Fruit fly (Drosophila melanogaster) whole organism, adult: ENCODE results near the gene Gr32a.

Source experiments
- CG11617 ChIP-seq: fragments of 200-800 bp; sonication (Bioruptor generic); optimal IDR thresholded peaks from 2 replicates; lab custom pipeline; 2017; ENCODE audit warnings: mild to moderate bottlenecking, missing biosample characterization, missing genetic modification reagents, missing genetic modification characterization
- CG12768 ChIP-seq: fragments of 200-800 bp; sonication (Bioruptor generic); optimal IDR thresholded peaks from 2 replicates; lab custom pipeline; 2017; ENCODE audit warnings: missing biosample characterization, missing genetic modification characterization, mild to moderate bottlenecking, moderate library complexity, missing genetic modification reagents
- CG14711 ChIP-seq: fragments of 200-800 bp; sonication (Bioruptor generic); optimal IDR thresholded peaks from 2 replicates; lab custom pipeline; 2018; ENCODE audit warnings: missing biosample characterization, mild to moderate bottlenecking, missing genetic modification characterization, moderate library complexity
- CG1620 ChIP-seq: fragments of 200-800 bp; sonication (Bioruptor generic); optimal IDR thresholded peaks from 2 replicates; lab custom pipeline; 2016; ENCODE audit warnings: missing biosample characterization, missing genetic modification characterization
- CG33017 ChIP-seq: fragments of 200-800 bp; sonication (Bioruptor generic); optimal IDR thresholded peaks from 2 replicates; lab custom pipeline; 2018; ENCODE audit warnings: missing biosample characterization, mild to moderate bottlenecking, missing genetic modification characterization, moderate library complexity
- CG5204 ChIP-seq: fragments of 200-800 bp; sonication (Bioruptor generic); optimal IDR thresholded peaks from 2 replicates; lab custom pipeline; 2016; ENCODE audit warnings: missing biosample characterization, missing genetic modification characterization
- CG7045 ChIP-seq: fragments of 200-800 bp; sonication (Bioruptor generic); optimal IDR thresholded peaks from 2 replicates; lab custom pipeline; 2017; ENCODE audit warnings: missing biosample characterization, mild to moderate bottlenecking, missing genetic modification characterization
- CG7101 ChIP-seq: fragments of 200-800 bp; sonication (Bioruptor generic); optimal IDR thresholded peaks from 2 replicates; lab custom pipeline; 2018; ENCODE audit warnings: missing biosample characterization, mild to moderate bottlenecking, missing genetic modification characterization, moderate library complexity
- Clk ChIP-seq: fragments of 200-800 bp; sonication (Bioruptor generic); optimal IDR thresholded peaks from 2 replicates; lab custom pipeline; 2017; ENCODE audit warnings: missing biosample characterization, missing genetic modification characterization
- Crg-1 ChIP-seq: fragments of 200-800 bp; sonication (Bioruptor generic); optimal IDR thresholded peaks from 2 replicates; lab custom pipeline; 2016; ENCODE audit warnings: missing biosample characterization, missing genetic modification characterization
- Hr96 ChIP-seq: fragments of 200-800 bp; sonication (Bioruptor generic); optimal IDR thresholded peaks from 2 replicates; lab custom pipeline; 2016; ENCODE audit warnings: missing biosample characterization, missing genetic modification characterization
- Mnt ChIP-seq: fragments of 200-800 bp; sonication (Bioruptor generic); optimal IDR thresholded peaks from 2 replicates; lab custom pipeline; 2016; ENCODE audit warnings: missing biosample characterization, mild to moderate bottlenecking, missing genetic modification characterization
- bab1 ChIP-seq: fragments of 200-800 bp; sonication (Bioruptor generic); optimal IDR thresholded peaks from 3 replicates; lab custom pipeline; 2019; ENCODE audit warnings: missing biosample characterization, mild to moderate bottlenecking, missing genetic modification characterization, moderate library complexity
- cic ChIP-seq: fragments of 200-800 bp; sonication (Bioruptor generic); optimal IDR thresholded peaks from 2 replicates; lab custom pipeline; 2017; ENCODE audit warnings: missing biosample characterization, mild to moderate bottlenecking, missing genetic modification characterization, moderate library complexity
- cnc ChIP-seq, 2 experiments: fragments of >200 bp; optimal IDR thresholded peaks; 2 replicates each; lab custom pipeline; 2017
- kay ChIP-seq: fragments of 200-800 bp; sonication (Bioruptor generic); peaks from one replicate; lab custom pipeline; 2016; ENCODE audit warnings: missing biosample characterization, missing genetic modification characterization, borderline replicate concordance
- ovo ChIP-seq: fragments of 200-800 bp; sonication (Bioruptor generic); optimal IDR thresholded peaks from 2 replicates; lab custom pipeline; 2016; ENCODE audit warnings: missing biosample characterization, missing genetic modification characterization
- pad ChIP-seq: fragments of 200-800 bp; sonication (Bioruptor generic); optimal IDR thresholded peaks from 3 replicates; lab custom pipeline; 2017; ENCODE audit warnings: missing biosample characterization, missing genetic modification characterization, mild to moderate bottlenecking, moderate library complexity, missing genetic modification reagents
- tj ChIP-seq: fragments of 200-800 bp; sonication (Bioruptor generic); optimal IDR thresholded peaks from 3 replicates; lab custom pipeline; 2017; ENCODE audit warnings: missing biosample characterization, mild to moderate bottlenecking, missing genetic modification characterization, moderate library complexity
- toe ChIP-seq: fragments of 200-800 bp; sonication (Bioruptor generic); optimal IDR thresholded peaks from 2 replicates; lab custom pipeline; 2016; ENCODE audit warnings: missing biosample characterization, missing genetic modification characterization

Gr32a gene

dm6 chr2L:11072880-11073279 is 40.9 kb upstream of the Gr32a start:
- no peak for TF ChIP-seq toe (GFP tag; lab: Kevin White, UChicago)
- no peak for TF ChIP-seq Clk (GFP tag; lab: Kevin White, UChicago)
- TF ChIP-seq CG12768 (GFP tag; lab: Kevin White, UChicago), result no peak
- no peak for TF ChIP-seq CG1620 (GFP tag; lab: Kevin White, UChicago)
- no peak for TF ChIP-seq CG14711 (tag; lab: Kevin White, UChicago)
- no peak for TF ChIP-seq ovo (GFP tag; lab: Kevin White, UChicago)
- no peak for TF ChIP-seq Crg-1
- no peak for TF ChIP-seq Hr96 (GFP tag; lab: Kevin White, UChicago)

- no peak for TF ChIP-seq Hr96 (GFP tag; lab: Kevin White, UChicago)
- no peak for TF ChIP-seq Crg-1
- no peak for TF ChIP-seq cnc (optimal IDR thresholded peaks at IDR 0.05; lab: Kevin White, UChicago)
These were observed 39.9 kb upstream of the Gr32a start for dm6 chr2L:11073947-11074346.

dm6 chr2L:11075114-11075513 is 38.7 kb upstream of the Gr32a start, which contains the start of gene CG43725:
CG43725 (plus strand) TSS chr2L:11075513.
- TF ChIP-seq cic (GFP tag; lab: Kevin White, UChicago), result no peak
- no peak for TF ChIP-seq CG7045 (GFP tag; lab: Kevin White, UChicago)
- no peak for TF ChIP-seq CG12768 (GFP tag; lab: Kevin White, UChicago)
- no peak for TF ChIP-seq CG14711 (tag; lab: Kevin White, UChicago)
- no peak for TF ChIP-seq pad (GFP tag; lab: Kevin White, UChicago)
- TF ChIP-seq CG5204 (GFP tag; lab: Kevin White, UChicago), result no peak
- TF ChIP-seq ovo (GFP tag; lab: Kevin White, UChicago), result no peak
- TF ChIP-seq CG1620 (GFP tag; lab: Kevin White, UChicago), result no peak
- no peak for TF ChIP-seq Hr96 (GFP tag; lab: Kevin White, UChicago)
- TF ChIP-seq Mnt, result no peak

- no peak for TF ChIP-seq CG14711 (tag; lab: Kevin White, UChicago)
These were observed 32.5 kb upstream of the Gr32a start, which contains the start of gene AstC for dm6 chr2L:11081337-11081736. AstC (minus strand) TSS chr2L:11081399.

dm6 chr2L:11082025-11082424 is 31.8 kb upstream of the Gr32a start:
- TF ChIP-seq Clk (GFP tag; lab: Kevin White, UChicago) (no peak), pad (GFP tag; lab: Kevin White, UChicago) (no peak), CG11617 (GFP tag; lab: Kevin White, UChicago) (no peak), Mnt (no peak), CG33017 (tag; lab: Kevin White, UChicago) (no peak), CG1620 (GFP tag; lab: Kevin White, UChicago) (no peak), tj (GFP tag; lab: Kevin White, UChicago) (no peak), CG14711 (tag; lab: Kevin White, UChicago) (no peak), ovo (GFP tag; lab: Kevin White, UChicago) (no peak), Hr96 (GFP tag; lab: Kevin White, UChicago) (no peak), kay (GFP tag; lab: Kevin White, UChicago) (no peak), CG5204 (GFP tag; lab: Kevin White, UChicago) (no peak)

- TF ChIP-seq CG7101 (tag; lab: Kevin White, UChicago) (no peak), Mnt (no peak), tj (GFP tag; lab: Kevin White, UChicago) (no peak), CG11617 (GFP tag; lab: Kevin White, UChicago) (no peak), bab1 (no peak), CG5204 (GFP tag; lab: Kevin White, UChicago) (no peak), cic (GFP tag; lab: Kevin White, UChicago) (no peak), ovo (GFP tag; lab: Kevin White, UChicago) (no peak)
These were observed 28.7 kb upstream of the Gr32a start, which contains the start of gene AstCC for dm6 chr2L:11085129-11085528. AstCC (minus strand) TSS chr2L:11085229.

- TF ChIP-seq CG12768 (GFP tag; lab: Kevin White, UChicago), result no peak
- no peak for TF ChIP-seq kay (GFP tag; lab: Kevin White, UChicago)
- no peak for TF ChIP-seq Mnt
- no peak for TF ChIP-seq CG7101 (tag; lab: Kevin White, UChicago)
- no peak for TF ChIP-seq cic (GFP tag; lab: Kevin White, UChicago)
- TF ChIP-seq CG1620 (GFP tag; lab: Kevin White, UChicago), result no peak
- no peak for TF ChIP-seq cnc (optimal IDR thresholded peaks at IDR 0.05; lab: Kevin White, UChicago)
- no peak for TF ChIP-seq CG14711 (tag; lab: Kevin White, UChicago)
- TF ChIP-seq CG5204 (GFP tag; lab: Kevin White, UChicago), result no peak
- TF ChIP-seq pad (GFP tag; lab: Kevin White, UChicago), result no peak
- TF ChIP-seq tj (GFP tag; lab: Kevin White, UChicago), result no peak
These were observed 27.4 kb upstream of the Gr32a start, which contains the start of gene CG16854 for dm6 chr2L:11086357-11086924. CG16854 (plus strand) TSS chr2L:11086721.
